Worm (Caenorhabditis elegans) whole organism, L3 larva: ENCODE measurements around the gene cank-26.

ENCODE experiments used
- R02D3.7 ChIP-seq: fragments of 150-350 bp; optimal IDR thresholded peaks from 2 replicates; lab custom pipeline; 2014; ENCODE audit warnings: missing biosample characterization, missing genetic modification characterization
- aly-2 ChIP-seq: fragments of 150-350 bp; optimal IDR thresholded peaks from 2 replicates; lab custom pipeline; 2014; ENCODE audit warnings: missing biosample characterization, missing genetic modification characterization
- ama-1 ChIP-seq: fragments of 150-350 bp; optimal IDR thresholded peaks from 2 replicates; lab custom pipeline; 2018
- ceh-16 ChIP-seq: sonication (generic microtip); optimal IDR thresholded peaks from 2 replicates; lab custom pipeline; 2017; ENCODE audit warnings: missing biosample characterization, missing genetic modification characterization
- ceh-28 ChIP-seq: fragments of 150-350 bp; optimal IDR thresholded peaks from 2 replicates; lab custom pipeline; 2014; ENCODE audit warnings: missing biosample characterization, missing genetic modification reagents, missing genetic modification characterization
- egl-27 ChIP-seq: sonication (generic microtip); optimal IDR thresholded peaks from 4 replicates; lab custom pipeline; 2017; ENCODE audit warnings: missing biosample characterization, missing genetic modification reagents, missing genetic modification characterization
- elt-2 ChIP-seq: sonication (generic microtip); optimal IDR thresholded peaks from 2 replicates; lab custom pipeline; 2016; ENCODE audit warnings: missing genetic modification reagents, mild to moderate bottlenecking, missing genetic modification characterization, missing compliant biosample characterization
- elt-3 ChIP-seq, 3 experiments: fragments of 150-350 bp in 1 of 3; sonication (generic microtip) in 2 of 3; optimal IDR thresholded peaks; 2 replicates in 2 of 3; 4 replicates in 1 of 3; lab custom pipeline; 2014 to 2017; ENCODE audit warnings: missing biosample characterization in 3 of 3, missing genetic modification characterization in 3 of 3
- eor-1 ChIP-seq, 2 experiments: fragments of 150-350 bp; optimal IDR thresholded peaks; 2 replicates each; lab custom pipeline; 2014 to 2018; ENCODE audit warnings: missing biosample characterization in 2 of 2, missing genetic modification characterization in 2 of 2
- fkh-2 ChIP-seq: fragments of 150-350 bp; optimal IDR thresholded peaks from 2 replicates; lab custom pipeline; 2014; ENCODE audit warnings: missing biosample characterization, missing genetic modification reagents, missing genetic modification characterization
- fos-1 ChIP-seq: fragments of 150-350 bp; optimal IDR thresholded peaks from 2 replicates; lab custom pipeline; 2014; ENCODE audit warnings: missing biosample characterization, missing genetic modification characterization
- hmg-11 ChIP-seq: sonication (generic microtip); optimal IDR thresholded peaks from 2 replicates; lab custom pipeline; 2016; ENCODE audit warnings: missing genetic modification characterization, missing compliant biosample characterization
- jun-1 ChIP-seq: fragments of 150-350 bp; optimal IDR thresholded peaks from 2 replicates; lab custom pipeline; 2014; ENCODE audit warnings: missing biosample characterization, missing genetic modification reagents, missing genetic modification characterization
- lin-15B ChIP-seq: fragments of 150-350 bp; optimal IDR thresholded peaks from 2 replicates; lab custom pipeline; 2014; ENCODE audit warnings: missing biosample characterization, missing genetic modification characterization
- lin-39 ChIP-seq: fragments of 150-350 bp; optimal IDR thresholded peaks from 2 replicates; lab custom pipeline; 2018; ENCODE audit warnings: missing biosample characterization, missing genetic modification reagents, missing genetic modification characterization
- lsy-12 ChIP-seq: sonication (generic microtip); optimal IDR thresholded peaks from 2 replicates; lab custom pipeline; 2016; ENCODE audit warnings: mild to moderate bottlenecking, missing genetic modification characterization, missing compliant biosample characterization
- mdl-1 ChIP-seq: fragments of 150-350 bp; optimal IDR thresholded peaks from 2 replicates; lab custom pipeline; 2014; ENCODE audit warnings: missing biosample characterization, missing genetic modification characterization
- mml-1 ChIP-seq: fragments of 150-350 bp; sonication (generic microtip); optimal IDR thresholded peaks from 3 replicates; lab custom pipeline; 2014; ENCODE audit warnings: missing biosample characterization, missing genetic modification characterization
- nfya-1 ChIP-seq: sonication (generic microtip); optimal IDR thresholded peaks from 2 replicates; lab custom pipeline; 2017; ENCODE audit warnings: missing genetic modification characterization, mild to moderate bottlenecking, missing compliant biosample characterization, antibody characterized with exemption, moderate library complexity; ENCODE audit not compliant: insufficient read depth
- nhr-11 ChIP-seq: fragments of 150-350 bp; optimal IDR thresholded peaks from 2 replicates; lab custom pipeline; 2014; ENCODE audit warnings: missing biosample characterization, missing genetic modification characterization
- nhr-12 ChIP-seq: fragments of 150-350 bp; optimal IDR thresholded peaks from 2 replicates; lab custom pipeline; 2014; ENCODE audit warnings: missing biosample characterization, missing genetic modification characterization
- nhr-23 ChIP-seq: fragments of 150-350 bp; optimal IDR thresholded peaks from 2 replicates; lab custom pipeline; 2014; ENCODE audit warnings: missing biosample characterization, missing genetic modification reagents, missing genetic modification characterization
- nhr-25 ChIP-seq: sonication (generic microtip); optimal IDR thresholded peaks from 2 replicates; lab custom pipeline; 2017; ENCODE audit warnings: missing biosample characterization, missing genetic modification characterization
- nhr-67 ChIP-seq: fragments of 150-350 bp; optimal IDR thresholded peaks from 2 replicates; lab custom pipeline; 2014; ENCODE audit warnings: missing biosample characterization, missing genetic modification characterization
- nhr-77 ChIP-seq: fragments of 150-350 bp; optimal IDR thresholded peaks from 2 replicates; lab custom pipeline; 2014; ENCODE audit warnings: missing biosample characterization, missing genetic modification characterization
- pha-4 ChIP-seq: fragments of 150-350 bp; optimal IDR thresholded peaks from 2 replicates; lab custom pipeline; 2014; ENCODE audit warnings: missing biosample characterization, missing genetic modification reagents, missing genetic modification characterization
- pqm-1 ChIP-seq: fragments of 150-350 bp; optimal IDR thresholded peaks from 2 replicates; lab custom pipeline; 2017; ENCODE audit warnings: missing biosample characterization, missing genetic modification characterization, inconsistent platforms
- sea-2 ChIP-seq: fragments of 150-350 bp; sonication (generic microtip); optimal IDR thresholded peaks from 4 replicates; lab custom pipeline; 2014; ENCODE audit warnings: missing biosample characterization, missing genetic modification reagents, missing genetic modification characterization
- skn-1 ChIP-seq: fragments of 150-350 bp; optimal IDR thresholded peaks from 2 replicates; lab custom pipeline; 2014; ENCODE audit warnings: missing biosample characterization, missing genetic modification characterization
- snpc-4 ChIP-seq: fragments of 150-350 bp; optimal IDR thresholded peaks from 2 replicates; lab custom pipeline; 2014; ENCODE audit warnings: missing biosample characterization, missing genetic modification characterization
- tbx-2 ChIP-seq: sonication (generic microtip); optimal IDR thresholded peaks from 2 replicates; lab custom pipeline; 2016; ENCODE audit warnings: mild to moderate bottlenecking, missing genetic modification characterization, missing compliant biosample characterization
- unc-39 ChIP-seq: sonication (generic microtip); optimal IDR thresholded peaks from 4 replicates; lab custom pipeline; 2017; ENCODE audit warnings: missing biosample characterization, missing genetic modification characterization
- unc-62 ChIP-seq: fragments of 150-350 bp; sonication (generic microtip); optimal IDR thresholded peaks from 4 replicates; lab custom pipeline; 2014; ENCODE audit warnings: missing biosample characterization, missing genetic modification reagents, missing genetic modification characterization
- ztf-11 ChIP-seq: fragments of 150-350 bp; optimal IDR thresholded peaks from 2 replicates; lab custom pipeline; 2014; ENCODE audit warnings: missing biosample characterization, missing genetic modification characterization

cank-26 gene

DNA sequence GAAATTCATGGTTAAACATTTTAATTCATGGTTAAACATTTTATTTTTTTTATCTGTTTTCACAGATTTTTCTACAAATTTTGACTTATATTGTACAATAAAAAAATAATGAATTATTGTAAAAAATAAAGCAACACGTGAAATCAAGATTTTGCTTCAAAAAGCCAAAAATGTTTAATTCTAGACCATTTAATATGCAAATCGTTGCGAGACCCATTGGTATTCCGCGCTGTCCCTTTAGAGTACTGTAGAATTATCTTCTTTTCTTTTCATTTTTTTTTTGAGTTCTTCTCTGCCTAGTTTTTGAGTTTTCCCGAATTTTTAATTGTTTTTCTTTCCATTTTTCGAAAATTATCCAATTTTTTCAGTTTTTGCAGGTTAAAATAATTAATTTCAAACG is 40.8 kb downstream of the cank-26 start, which contains the start of gene Y14H12B.1:
Gene Y14H12B.1 (plus strand): TSS at position 363 of the 400 bp plus-strand sequence.
- TF ChIP-seq R02D3.7 (no peak), eor-1 (tag; optimal IDR thresholded peaks at IDR 0.05; lab: Kevin White, UChicago) (no peak), nhr-12 (no peak), ceh-28 (tag; lab: Kevin White, UChicago) (no peak), nhr-77 (no peak), aly-2 (tag; lab: Kevin White, UChicago) (no peak), nhr-25 (tag; lab: Kevin White, UChicago) (no peak), ceh-16 (tag; lab: Kevin White, UChicago) (no peak), elt-2 (tag; lab: Kevin White, UChicago) (no peak)
- TF ChIP-seq, all 47 proteins: peak for 0

DNA sequence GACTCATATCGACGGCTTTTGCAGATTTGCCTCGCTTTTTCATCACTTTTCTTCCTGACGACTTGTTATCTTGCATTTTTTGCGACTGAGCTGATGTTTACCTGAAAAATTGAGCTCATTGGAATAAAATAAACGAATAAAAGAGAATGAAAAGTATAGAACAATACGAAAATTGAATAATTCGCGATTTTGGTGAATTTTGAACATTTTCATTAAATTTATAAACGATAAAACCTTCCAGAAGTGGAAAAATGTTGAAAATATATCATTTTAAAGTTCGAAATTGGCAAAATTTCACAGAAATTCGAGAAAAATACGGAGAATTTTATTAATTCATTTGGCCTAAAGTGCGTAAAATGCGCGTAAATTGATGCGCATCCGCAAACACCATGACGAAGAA is 41.2 kb downstream of the cank-26 start, which contains the start of gene Y14H12B.2:
Gene Y14H12B.2 (minus strand): TSS at position 101 of the 400 bp plus-strand sequence.
- TF ChIP-seq nhr-11 (tag; lab: Kevin White, UChicago) (no peak), lin-39 (tag; lab: Kevin White, UChicago) (no peak), ztf-11 (tag; lab: Kevin White, UChicago) (no peak), fkh-2 (tag; lab: Kevin White, UChicago) (no peak), mdl-1 (tag; lab: Kevin White, UChicago) (no peak), unc-39 (tag; lab: Kevin White, UChicago) (no peak), nhr-25 (tag; lab: Kevin White, UChicago) (no peak), mml-1 (tag; lab: Kevin White, UChicago) (no peak), lsy-12 (tag; lab: Kevin White, UChicago) (no peak)

DNA sequence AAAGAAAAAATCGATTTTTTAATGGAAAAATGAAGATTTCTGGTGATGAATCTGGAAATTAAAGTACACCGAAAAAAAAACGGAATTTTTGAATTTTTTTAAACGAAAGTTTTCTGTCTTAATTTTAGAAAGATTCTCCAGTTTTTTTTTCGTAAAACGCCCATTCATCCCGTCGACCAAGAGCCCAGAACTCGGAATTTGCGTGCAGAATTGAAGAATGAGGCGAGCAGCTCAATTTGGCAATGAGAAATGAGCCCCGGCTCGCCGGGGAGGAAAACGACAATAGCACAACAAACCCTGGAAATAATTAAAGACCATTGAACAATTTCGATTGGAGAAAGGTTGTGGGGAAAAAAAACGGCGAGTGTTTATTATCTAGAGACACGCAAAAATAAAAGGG is 43.0 kb downstream of the cank-26 start:
- TF ChIP-seq lin-39 (tag; lab: Kevin White, UChicago) = peak; percentile 4
- TF ChIP-seq mdl-1 (tag; lab: Kevin White, UChicago) = no peak
- no peak for TF ChIP-seq skn-1 (tag; lab: Kevin White, UChicago)
- no peak for TF ChIP-seq nhr-12
- no peak for TF ChIP-seq lsy-12 (tag; lab: Kevin White, UChicago)
- no peak for TF ChIP-seq nhr-23
- TF ChIP-seq, all 47 proteins: peak for 1

DNA sequence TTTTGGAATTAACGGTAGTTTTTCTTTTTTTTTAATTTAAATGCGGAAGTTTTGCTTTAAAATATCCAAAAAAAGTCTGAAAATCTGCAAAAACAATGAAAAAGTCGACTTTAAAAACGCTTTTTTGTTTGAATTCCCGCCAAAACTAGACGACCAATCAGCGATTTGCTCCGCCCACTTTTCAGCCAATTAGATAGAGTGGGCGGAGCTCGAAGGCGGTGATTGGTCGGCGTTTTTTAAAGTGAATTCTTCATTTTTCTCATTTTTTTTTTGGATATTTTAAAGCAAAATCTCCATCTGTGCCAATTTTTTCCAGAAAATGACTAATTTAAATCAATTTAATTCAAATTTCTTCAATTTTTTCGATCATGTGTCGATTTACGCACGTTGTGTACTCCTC is 43.6 kb downstream of the cank-26 start:
- TF ChIP-seq nfya-1 (tag; lab: Kevin White, UChicago) (peak; percentile 90), nhr-67 (no peak)

DNA sequence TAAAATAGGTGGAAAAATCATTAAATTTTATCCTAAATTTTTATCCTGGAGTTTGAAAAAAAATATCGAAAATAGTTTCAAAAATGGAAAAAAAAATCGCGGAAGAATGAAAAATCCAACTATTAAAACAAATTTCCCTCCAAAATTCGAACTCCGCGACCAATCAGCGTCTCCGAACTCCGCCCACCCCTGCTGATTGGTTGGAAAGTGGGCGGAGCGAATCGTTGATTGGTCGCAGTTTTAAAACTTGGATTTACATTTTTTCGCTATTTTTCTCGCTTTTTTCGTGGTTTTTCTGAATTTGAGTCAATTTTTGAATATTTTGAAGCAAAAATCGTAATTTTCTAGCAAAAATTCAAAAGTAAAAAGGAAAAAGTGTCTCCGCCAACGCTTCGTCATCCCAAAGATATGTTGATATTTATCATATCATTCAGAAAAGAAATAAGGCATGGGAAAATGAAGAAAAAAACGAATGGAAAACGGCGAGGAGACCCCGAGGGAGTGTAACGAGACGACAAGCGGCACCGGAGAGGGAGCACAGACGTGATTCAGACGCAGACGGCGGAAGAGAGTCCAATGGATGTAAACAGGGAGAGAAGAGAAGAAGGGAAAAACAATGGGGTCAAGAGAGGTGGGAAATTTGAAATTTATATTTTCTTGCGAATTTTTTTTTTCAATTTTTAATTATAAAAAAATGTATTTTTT is 44.2 kb downstream of the cank-26 start:
- peak; percentile 22 for TF ChIP-seq lin-15B (tag; lab: Kevin White, UChicago)
- TF ChIP-seq R02D3.7 = no peak
- no peak for TF ChIP-seq lsy-12 (tag; lab: Kevin White, UChicago)
- TF ChIP-seq pqm-1 (tag; lab: Kevin White, UChicago) = peak; percentile 17
- peak in 1 of 3 experiments; percentile 3 for TF ChIP-seq elt-3 (tag; optimal IDR thresholded peaks at IDR 0.05; lab: Kevin White, UChicago)
- TF ChIP-seq sea-2 = no peak
- peak; percentile 49 for TF ChIP-seq hmg-11 (tag; lab: Kevin White, UChicago)
- TF ChIP-seq snpc-4 (tag; lab: Kevin White, UChicago) = peak; percentile 40
- TF ChIP-seq mdl-1 (tag; lab: Kevin White, UChicago) = no peak
- TF ChIP-seq eor-1 (tag; optimal IDR thresholded peaks at IDR 0.05; lab: Kevin White, UChicago) = no peak
- TF ChIP-seq elt-2 (tag; lab: Kevin White, UChicago) = peak; percentile 42
- no peak for TF ChIP-seq mml-1 (tag; lab: Kevin White, UChicago)
- peak; percentile 94 for TF ChIP-seq pha-4 (tag; lab: Kevin White, UChicago)
- TF ChIP-seq tbx-2 = no peak
- no peak for TF ChIP-seq egl-27 (tag; lab: Kevin White, UChicago)
- no peak for TF ChIP-seq ama-1
- no peak for TF ChIP-seq jun-1
- TF ChIP-seq ceh-28 (tag; lab: Kevin White, UChicago) = no peak
- no peak for TF ChIP-seq fos-1 (tag; lab: Kevin White, UChicago)
- TF ChIP-seq nhr-23 = peak; percentile 94
- no peak for TF ChIP-seq unc-62 (GFP tag; lab: Kevin White, UChicago)
- TF ChIP-seq nfya-1 (tag; lab: Kevin White, UChicago) = peak; percentile 99
